Worm (Caenorhabditis elegans): ENCODE results near the gene mcm-7.

mcm-7 gene

DNA sequence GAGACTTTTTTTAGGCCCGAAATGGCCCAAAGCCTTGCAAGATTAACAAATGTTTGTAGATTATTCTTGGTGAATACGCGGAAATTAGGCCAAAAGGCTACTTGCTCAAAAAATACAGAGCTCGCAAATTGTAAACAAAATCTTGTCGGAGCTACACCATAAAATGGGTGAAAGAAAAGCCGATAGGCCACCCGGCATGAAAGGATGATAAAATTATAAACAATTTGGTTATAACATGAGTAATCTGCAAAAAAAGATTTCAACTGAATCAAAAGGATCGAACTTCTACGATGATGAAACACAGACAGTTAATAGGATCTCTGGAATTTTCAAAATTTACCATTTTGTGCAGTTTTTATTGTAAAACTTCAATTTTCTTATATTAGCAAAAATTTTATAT lies 51.2 kb downstream of the mcm-7 start:
- TF ChIP-seq sem-2 (GFP tag; optimal IDR thresholded peaks at IDR 0.05) = no peak
- TF ChIP-seq ces-1 (GFP tag; optimal IDR thresholded peaks at IDR 0.05) = no peak
- TF ChIP-seq lsy-2 (tag; optimal IDR thresholded peaks at IDR 0.05) = no peak
- TF ChIP-seq unc-39 (tag; optimal IDR thresholded peaks at IDR 0.05) = no peak
- TF ChIP-seq nhr-76 (tag; optimal IDR thresholded peaks at IDR 0.05) = no peak
- no peak for TF ChIP-seq mep-1 (tag; optimal IDR thresholded peaks at IDR 0.05)
- TF ChIP-seq mls-2 (tag; optimal IDR thresholded peaks at IDR 0.05) = no peak
- no peak for TF ChIP-seq nhr-12 (tag; optimal IDR thresholded peaks at IDR 0.05)
- no peak for TF ChIP-seq tbx-8 (GFP tag; optimal IDR thresholded peaks at IDR 0.05)
- no peak for TF ChIP-seq elt-3 (tag; optimal IDR thresholded peaks at IDR 0.05)
- TF ChIP-seq drap-1 (GFP tag; optimal IDR thresholded peaks at IDR 0.05) = no peak
- no peak for TF ChIP-seq sptf-1 (tag; optimal IDR thresholded peaks at IDR 0.05)
- no peak for TF ChIP-seq nhr-28 (tag; optimal IDR thresholded peaks at IDR 0.05)
- no peak for TF ChIP-seq zip-8 (tag; optimal IDR thresholded peaks at IDR 0.05)
- no peak for TF ChIP-seq hlh-1 (tag; optimal IDR thresholded peaks at IDR 0.05)
- no peak for TF ChIP-seq lin-32 (GFP tag; optimal IDR thresholded peaks at IDR 0.05)
- TF ChIP-seq flh-1 (GFP tag; optimal IDR thresholded peaks at IDR 0.05) = no peak
- TF ChIP-seq nhr-2 (tag; optimal IDR thresholded peaks at IDR 0.05) = no peak
- no peak for TF ChIP-seq lin-13 (tag; optimal IDR thresholded peaks at IDR 0.05)
- TF ChIP-seq cnd-1 (tag; optimal IDR thresholded peaks at IDR 0.05) = no peak

DNA sequence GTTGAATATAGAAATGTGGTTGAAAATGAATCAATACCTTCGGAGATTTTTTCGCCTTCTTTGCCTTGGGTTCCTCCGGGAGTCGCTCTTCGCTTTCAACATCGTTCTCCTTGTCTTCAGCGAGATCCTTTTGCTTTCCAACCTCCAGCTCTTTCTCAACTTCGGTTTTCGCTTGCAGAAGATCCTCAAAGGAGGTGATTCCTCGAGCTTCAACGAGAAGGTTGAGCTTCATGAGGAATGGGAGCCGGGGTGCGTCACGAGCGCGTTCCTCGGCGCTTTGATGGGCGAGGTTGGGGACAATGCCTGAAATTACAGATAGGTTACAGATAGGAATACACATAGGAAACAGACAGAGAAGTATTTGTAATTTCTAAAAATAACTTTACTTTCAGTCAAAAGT lies 51.9 kb downstream of the mcm-7 start:
- TF ChIP-seq drap-1 (GFP tag; optimal IDR thresholded peaks at IDR 0.05) = no peak
- TF ChIP-seq mls-2 (tag; optimal IDR thresholded peaks at IDR 0.05) = no peak
- no peak for TF ChIP-seq lin-32 (GFP tag; optimal IDR thresholded peaks at IDR 0.05)
- TF ChIP-seq nhr-2 (tag; optimal IDR thresholded peaks at IDR 0.05) = no peak
- TF ChIP-seq cnd-1 (tag; optimal IDR thresholded peaks at IDR 0.05) = no peak
- no peak for TF ChIP-seq sem-2 (GFP tag; optimal IDR thresholded peaks at IDR 0.05)
- TF ChIP-seq elt-3 (tag; optimal IDR thresholded peaks at IDR 0.05) = no peak
- TF ChIP-seq unc-62 (GFP tag; optimal IDR thresholded peaks at IDR 0.05) = no peak
- no peak for TF ChIP-seq tbx-8 (GFP tag; optimal IDR thresholded peaks at IDR 0.05)
- TF ChIP-seq mab-5 (tag; optimal IDR thresholded peaks at IDR 0.05) = no peak
- no peak for TF ChIP-seq hlh-1 (tag; optimal IDR thresholded peaks at IDR 0.05)
- no peak for TF ChIP-seq lin-13 (tag; optimal IDR thresholded peaks at IDR 0.05)
- no peak for TF ChIP-seq unc-120 (tag; optimal IDR thresholded peaks at IDR 0.05; ENCODE audit: poor library complexity, severe bottlenecking)
- TF ChIP-seq ces-1 (GFP tag; optimal IDR thresholded peaks at IDR 0.05) = no peak
- no peak for TF ChIP-seq lsy-2 (tag; optimal IDR thresholded peaks at IDR 0.05)
- no peak for TF ChIP-seq sptf-1 (tag; optimal IDR thresholded peaks at IDR 0.05)
- TF ChIP-seq ceh-39 (tag; optimal IDR thresholded peaks at IDR 0.05) = no peak
- TF ChIP-seq ceh-43 (GFP tag; optimal IDR thresholded peaks at IDR 0.05) = no peak
- TF ChIP-seq ceh-83 (GFP tag; optimal IDR thresholded peaks at IDR 0.05) = no peak
